Worm (Caenorhabditis elegans): ENCODE measurements around the gene F41G3.19.

F41G3.19 gene

DNA sequence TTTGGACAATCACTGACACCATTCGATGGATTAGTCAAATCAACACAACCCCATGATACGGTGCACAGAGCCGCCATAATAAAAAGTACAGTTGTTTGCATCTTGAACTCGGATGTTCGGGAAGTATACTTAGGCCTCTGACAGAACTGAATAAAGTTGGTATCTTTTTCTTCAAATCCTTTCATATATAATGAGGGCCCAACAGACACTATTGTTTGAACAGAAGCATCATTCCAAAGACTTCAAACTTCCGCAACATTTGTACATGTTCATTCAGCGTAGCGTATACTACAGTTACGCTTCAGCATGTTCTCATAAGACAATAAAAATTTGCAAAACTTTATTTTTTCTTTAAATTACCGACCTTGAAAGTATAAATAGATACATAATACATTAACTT, at the start of gene F41G3.19:
Gene F41G3.19 (minus strand): TSS at position 101 of the 400 bp plus-strand sequence.
- TF ChIP-seq nhr-77 (tag; optimal IDR thresholded peaks at IDR 0.05) (no peak), nhr-129 (tag; optimal IDR thresholded peaks at IDR 0.05) (no peak), nhr-237 (tag; optimal IDR thresholded peaks at IDR 0.05) (no peak), nhr-11 (tag; optimal IDR thresholded peaks at IDR 0.05) (no peak), alr-1 (tag; optimal IDR thresholded peaks at IDR 0.05) (no peak), peb-1 (tag; optimal IDR thresholded peaks at IDR 0.05) (no peak), nhr-10 (tag; optimal IDR thresholded peaks at IDR 0.05) (no peak), ceh-16 (tag; optimal IDR thresholded peaks at IDR 0.05) (no peak), dmd-4 (tag; optimal IDR thresholded peaks at IDR 0.05) (no peak), C34F6.9 (tag; optimal IDR thresholded peaks at IDR 0.05) (no peak), zag-1 (tag; optimal IDR thresholded peaks at IDR 0.05) (no peak), ceh-82 (tag; optimal IDR thresholded peaks at IDR 0.05) (no peak), mbf-1 (tag; optimal IDR thresholded peaks at IDR 0.05) (no peak), ztf-1 (GFP tag; conservative IDR thresholded peaks at IDR 0.05) (no peak), lsy-2 (tag; optimal IDR thresholded peaks at IDR 0.05) (no peak), nhr-23 (tag; optimal IDR thresholded peaks at IDR 0.05) (no peak)

DNA sequence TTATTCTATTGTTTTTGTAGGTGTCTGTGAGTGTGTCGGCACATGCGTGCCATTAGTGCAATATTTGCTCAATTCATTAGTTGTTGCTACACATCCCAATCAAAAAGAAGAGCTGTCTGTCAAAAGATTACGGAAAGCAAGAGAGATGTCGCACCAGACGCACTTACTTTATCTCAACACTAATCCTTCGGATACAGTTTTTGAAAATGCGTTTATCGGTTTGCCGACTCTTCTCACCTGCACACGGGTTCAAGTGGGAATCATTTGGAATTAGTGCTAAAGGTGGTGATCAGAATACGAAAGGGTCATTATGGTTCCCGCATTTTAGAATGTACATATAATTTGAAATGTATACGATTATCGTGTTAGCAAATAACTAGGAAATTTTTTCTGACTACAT, 49.3 kb upstream of the F41G3.19 start:
- TF ChIP-seq nhr-11 (tag; optimal IDR thresholded peaks at IDR 0.05) (no peak), blmp-1 (tag; optimal IDR thresholded peaks at IDR 0.05; ENCODE audit: insufficient read depth) (no peak), snpc-4 (tag; optimal IDR thresholded peaks at IDR 0.05) (no peak), alr-1 (tag; optimal IDR thresholded peaks at IDR 0.05) (no peak), C34F6.9 (tag; optimal IDR thresholded peaks at IDR 0.05) (no peak), lin-39 (tag; optimal IDR thresholded peaks at IDR 0.05) (no peak)

DNA sequence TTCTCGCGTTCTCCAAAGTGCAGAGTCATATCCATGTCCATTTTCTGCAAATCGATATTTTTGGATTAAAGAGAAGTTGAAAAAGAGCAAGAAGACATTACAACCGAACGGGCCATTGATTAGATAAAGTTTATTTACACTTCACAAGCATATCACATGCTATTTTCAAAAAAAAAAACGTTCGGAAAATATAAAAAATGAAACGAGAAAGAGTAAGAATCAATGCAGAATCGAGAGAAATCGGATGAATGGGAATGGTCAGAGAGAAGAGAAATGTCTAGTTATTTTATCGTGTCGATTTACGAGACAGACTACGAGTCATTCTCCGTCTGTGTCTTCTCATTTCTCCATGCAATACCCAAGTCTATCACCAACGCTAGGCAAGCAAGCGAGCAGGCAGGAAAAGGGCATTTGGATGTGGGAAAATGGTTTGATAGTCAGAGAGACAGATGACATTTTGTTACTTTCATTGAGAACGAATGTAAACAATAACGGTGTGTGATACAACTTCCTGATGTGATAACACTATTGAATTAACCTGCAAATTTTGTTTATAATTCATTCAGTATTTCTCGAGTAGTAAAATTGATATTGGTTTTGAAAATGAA, 48.3 kb upstream of the F41G3.19 start, which contains the start of gene F31E8.4:
Gene F31E8.4 (minus strand): TSS at position 51 of the 608 bp plus-strand sequence.
- TF ChIP-seq blmp-1 (tag; optimal IDR thresholded peaks at IDR 0.05; ENCODE audit: insufficient read depth): peak; percentile 22
- TF ChIP-seq ceh-82 (tag; optimal IDR thresholded peaks at IDR 0.05): no peak
- no peak for TF ChIP-seq nhr-10 (tag; optimal IDR thresholded peaks at IDR 0.05)
- no peak for TF ChIP-seq ztf-4 (tag; optimal IDR thresholded peaks at IDR 0.05)
- no peak for TF ChIP-seq nhr-23 (tag; optimal IDR thresholded peaks at IDR 0.05)
- TF ChIP-seq alr-1 (tag; optimal IDR thresholded peaks at IDR 0.05): no peak
- TF ChIP-seq nhr-129 (tag; optimal IDR thresholded peaks at IDR 0.05): peak; percentile 51
- no peak for TF ChIP-seq egl-27 (tag; optimal IDR thresholded peaks at IDR 0.05)
- TF ChIP-seq unc-39 (tag; optimal IDR thresholded peaks at IDR 0.05): no peak
- peak; percentile 51 for TF ChIP-seq C34F6.9 (tag; optimal IDR thresholded peaks at IDR 0.05)
- TF ChIP-seq sma-9 (GFP tag; optimal IDR thresholded peaks at IDR 0.05): peak; percentile 30
- TF ChIP-seq sma-9 (tag; optimal IDR thresholded peaks at IDR 0.05): no peak
- TF ChIP-seq unc-55 (GFP tag; optimal IDR thresholded peaks at IDR 0.05): no peak
- TF ChIP-seq fos-1 (tag; optimal IDR thresholded peaks at IDR 0.05): peak; percentile 66
- TF ChIP-seq nhr-77 (tag; optimal IDR thresholded peaks at IDR 0.05): no peak
- TF ChIP-seq nhr-21 (tag; optimal IDR thresholded peaks at IDR 0.05): no peak
- no peak for TF ChIP-seq sem-4 (tag; optimal IDR thresholded peaks at IDR 0.05)
- no peak for TF ChIP-seq F13H6.1 (tag; optimal IDR thresholded peaks at IDR 0.05)
- peak; percentile 6 for TF ChIP-seq crh-2 (tag; optimal IDR thresholded peaks at IDR 0.05)
- no peak for TF ChIP-seq lin-11 (tag; optimal IDR thresholded peaks at IDR 0.05)
- no peak for TF ChIP-seq ceh-16 (tag; optimal IDR thresholded peaks at IDR 0.05)
- peak; percentile 13 for TF ChIP-seq sma-3 (GFP tag; optimal IDR thresholded peaks at IDR 0.05)
- no peak for TF ChIP-seq dmd-4 (tag; optimal IDR thresholded peaks at IDR 0.05)
- no peak for TF ChIP-seq aly-2 (tag; optimal IDR thresholded peaks at IDR 0.05)
- no peak for TF ChIP-seq nhr-12 (tag; optimal IDR thresholded peaks at IDR 0.05)
- TF ChIP-seq snpc-4 (tag; optimal IDR thresholded peaks at IDR 0.05): no peak
- TF ChIP-seq mbf-1 (tag; optimal IDR thresholded peaks at IDR 0.05): no peak
- TF ChIP-seq skn-1 (tag; optimal IDR thresholded peaks at IDR 0.05): no peak
- no peak for TF ChIP-seq gmeb-1 (tag; optimal IDR thresholded peaks at IDR 0.05)
- TF ChIP-seq lin-13 (GFP tag; optimal IDR thresholded peaks at IDR 0.05): no peak
- no peak for TF ChIP-seq nhr-25 (tag; optimal IDR thresholded peaks at IDR 0.05)
- TF ChIP-seq nhr-11 (tag; optimal IDR thresholded peaks at IDR 0.05): no peak
- TF ChIP-seq lin-39 (tag; optimal IDR thresholded peaks at IDR 0.05): no peak
- no peak for TF ChIP-seq ztf-1 (GFP tag; conservative IDR thresholded peaks at IDR 0.05)
- no peak for TF ChIP-seq ama-1 (optimal IDR thresholded peaks at IDR 0.05)
